Fruit fly (Drosophila melanogaster): Measurements from ENCODE around the gene CG12224.
A peak's percentile ranks its signal among the peaks of the same experiment; 100 is the strongest.

The CG12224 gene

dm6 chr3R:11998130-11998529, 16.3 kb upstream of the CG12224 start:
- TF ChIP-seq Dfd (GFP tag; optimal IDR thresholded peaks at IDR 0.05) = peak; percentile 39
- no peak for TF ChIP-seq brk (GFP tag; optimal IDR thresholded peaks at IDR 0.05)

dm6 chr3R:11992934-11993670, 11.2 kb upstream of the CG12224 start, which contains the start of gene mfas:
mfas (minus strand) TSS chr3R:11993315.
- TF ChIP-seq Hr78 (GFP tag; optimal IDR thresholded peaks at IDR 0.05) (no peak), brk (GFP tag; optimal IDR thresholded peaks at IDR 0.05) (no peak), CG32264 (GFP tag; optimal IDR thresholded peaks at IDR 0.05) (no peak), h (GFP tag; optimal IDR thresholded peaks at IDR 0.05) (peak; percentile 4), pan (optimal IDR thresholded peaks at IDR 0.05) (no peak), ey (GFP tag; optimal IDR thresholded peaks at IDR 0.05) (no peak), Dif (GFP tag; optimal IDR thresholded peaks at IDR 0.05; ENCODE audit: partially characterized antibody) (no peak), sage (GFP tag; optimal IDR thresholded peaks at IDR 0.05) (no peak), Sp1 (GFP tag; optimal IDR thresholded peaks at IDR 0.05) (no peak), sv (GFP tag; optimal IDR thresholded peaks at IDR 0.05) (no peak), Jra (GFP tag; optimal IDR thresholded peaks at IDR 0.05) (peak; percentile 14), Hnf4 (GFP tag; optimal IDR thresholded peaks at IDR 0.05) (no peak), dsf (GFP tag; optimal IDR thresholded peaks at IDR 0.05; ENCODE audit: borderline replicate concordance) (no peak), CG9705 (GFP tag; optimal IDR thresholded peaks at IDR 0.05) (no peak), br (GFP tag; optimal IDR thresholded peaks at IDR 0.05) (peak; percentile 6), woc (GFP tag; optimal IDR thresholded peaks at IDR 0.05) (no peak), Vsx2 (GFP tag; optimal IDR thresholded peaks at IDR 0.05; ENCODE audit: partially characterized antibody) (no peak), Myc (optimal IDR thresholded peaks at IDR 0.05) (no peak), OdsH (GFP tag; optimal IDR thresholded peaks at IDR 0.05) (no peak), rgr (GFP tag; optimal IDR thresholded peaks at IDR 0.05) (peak; percentile 22), psq (GFP tag; optimal IDR thresholded peaks at IDR 0.05) (no peak), tai (GFP tag; optimal IDR thresholded peaks at IDR 0.05) (peak; percentile 18), Rel (GFP tag; optimal IDR thresholded peaks at IDR 0.05) (no peak), Rel (tag; optimal IDR thresholded peaks at IDR 0.05) (no peak), Mio (GFP tag; optimal IDR thresholded peaks at IDR 0.05) (no peak), dmrt93B (GFP tag; optimal IDR thresholded peaks at IDR 0.05) (no peak), foxo (GFP tag; optimal IDR thresholded peaks at IDR 0.05) (no peak), N (GFP tag; optimal IDR thresholded peaks at IDR 0.05) (no peak), Dfd (GFP tag; optimal IDR thresholded peaks at IDR 0.05) (no peak), Hr83 (GFP tag; optimal IDR thresholded peaks at IDR 0.05; ENCODE audit: poor library complexity, severe bottlenecking) (peak; percentile 49), usp (GFP tag; optimal IDR thresholded peaks at IDR 0.05) (no peak), HLH106 (tag; optimal IDR thresholded peaks at IDR 0.05) (no peak), lola (GFP tag; optimal IDR thresholded peaks at IDR 0.05) (no peak), CrebA (GFP tag; optimal IDR thresholded peaks at IDR 0.05; ENCODE audit: borderline replicate concordance) (no peak), jim (GFP tag; optimal IDR thresholded peaks at IDR 0.05) (no peak), fru (GFP tag; optimal IDR thresholded peaks at IDR 0.05) (peak; percentile 58), Abd-B (GFP tag; optimal IDR thresholded peaks at IDR 0.05) (no peak), dl (GFP tag; optimal IDR thresholded peaks at IDR 0.05; ENCODE audit: insufficient read depth in 1 of 2, partially characterized antibody in 2 of 2) (no peak), GATAd (GFP tag; optimal IDR thresholded peaks at IDR 0.05) (no peak)

Measured in whole organism, wandering third instar larva.